Worm (Caenorhabditis elegans) whole organism, late embryonic: ENCODE data around the gene hrde-1.

Experiments
- C08G9.2 ChIP-seq: sonication (generic microtip); optimal IDR thresholded peaks from 2 replicates; lab custom pipeline; 2016; ENCODE audit warnings: mild to moderate bottlenecking, missing genetic modification characterization, moderate library complexity, missing compliant biosample characterization
- C38D4.7 ChIP-seq: fragments of 200-800 bp; sonication (Bioruptor generic); optimal IDR thresholded peaks from 2 replicates; lab custom pipeline; 2018; ENCODE audit warnings: mild to moderate bottlenecking, missing genetic modification characterization, moderate library complexity, missing compliant biosample characterization
- K09A11.1 ChIP-seq: sonication (generic microtip); optimal IDR thresholded peaks from 2 replicates; lab custom pipeline; 2017; ENCODE audit warnings: antibody characterized with exemption, mild to moderate bottlenecking, missing genetic modification characterization, missing compliant biosample characterization; ENCODE audit not compliant: insufficient read depth
- T23F11.4 ChIP-seq: fragments of 200-800 bp; sonication (Bioruptor generic); optimal IDR thresholded peaks from 2 replicates; lab custom pipeline; 2018; ENCODE audit warnings: mild to moderate bottlenecking, missing genetic modification characterization, missing compliant biosample characterization
- ahr-1 ChIP-seq: sonication (generic microtip); optimal IDR thresholded peaks from 2 replicates; lab custom pipeline; 2016; ENCODE audit warnings: missing genetic modification characterization, missing compliant biosample characterization
- ceh-14 ChIP-seq: sonication (generic microtip); optimal IDR thresholded peaks from 2 replicates; lab custom pipeline; 2016; ENCODE audit warnings: missing genotype, missing genetic modification characterization, missing compliant biosample characterization
- ceh-19 ChIP-seq: fragments of 200-800 bp; sonication (Bioruptor generic); optimal IDR thresholded peaks from 2 replicates; lab custom pipeline; 2018; ENCODE audit warnings: mild to moderate bottlenecking, missing genetic modification characterization, missing compliant biosample characterization
- ceh-2 ChIP-seq: sonication (generic microtip); optimal IDR thresholded peaks from 2 replicates; lab custom pipeline; 2016; ENCODE audit warnings: missing genotype, missing genetic modification characterization, missing compliant biosample characterization
- ceh-31 ChIP-seq: sonication (generic microtip); optimal IDR thresholded peaks from 2 replicates; lab custom pipeline; 2016; ENCODE audit warnings: missing genetic modification characterization, missing compliant biosample characterization
- ceh-45 ChIP-seq: fragments of 200-800 bp; sonication (Bioruptor generic); IDR thresholded peaks from 2 replicates; pipeline ENCODE4 v1.3.6; 2022; ENCODE audit warnings: missing genetic modification reagents, missing genetic modification characterization, missing compliant biosample characterization
- ceh-6 ChIP-seq: fragments of 200-800 bp; sonication (Bioruptor generic); optimal IDR thresholded peaks from 2 replicates; lab custom pipeline; 2018; ENCODE audit warnings: mild to moderate bottlenecking, missing genetic modification characterization, missing compliant biosample characterization
- ceh-9 ChIP-seq: sonication (generic microtip); optimal IDR thresholded peaks from 2 replicates; lab custom pipeline; 2016; ENCODE audit warnings: mild to moderate bottlenecking, missing genetic modification characterization, inconsistent platforms, missing compliant biosample characterization
- dve-1 ChIP-seq: sonication (generic microtip); optimal IDR thresholded peaks from 2 replicates; lab custom pipeline; 2017; ENCODE audit warnings: antibody characterized with exemption, mild to moderate bottlenecking, missing genetic modification characterization, missing compliant biosample characterization
- elt-2 ChIP-seq: sonication (generic microtip); optimal IDR thresholded peaks from 2 replicates; lab custom pipeline; 2016; ENCODE audit warnings: missing genetic modification reagents, missing genetic modification characterization, missing compliant biosample characterization
- elt-4 ChIP-seq: sonication (generic microtip); optimal IDR thresholded peaks from 2 replicates; lab custom pipeline; 2016; ENCODE audit warnings: missing genetic modification characterization, missing compliant biosample characterization
- eyg-1 ChIP-seq: sonication (generic microtip); optimal IDR thresholded peaks from 2 replicates; lab custom pipeline; 2016; ENCODE audit warnings: missing genotype, missing genetic modification characterization, missing compliant biosample characterization
- fax-1 ChIP-seq: sonication (generic microtip); optimal IDR thresholded peaks from 2 replicates; lab custom pipeline; 2016; ENCODE audit warnings: missing genotype, missing genetic modification characterization, missing compliant biosample characterization
- fkh-10 ChIP-seq: fragments of 150-350 bp; optimal IDR thresholded peaks from 2 replicates; lab custom pipeline; 2014; ENCODE audit warnings: missing biosample characterization, missing genetic modification reagents, missing genetic modification characterization
- hlh-13 ChIP-seq: fragments of 200-800 bp; sonication (Bioruptor generic); optimal IDR thresholded peaks from 2 replicates; lab custom pipeline; 2018; ENCODE audit warnings: mild to moderate bottlenecking, missing genetic modification characterization, missing compliant biosample characterization
- hlh-15 ChIP-seq: sonication (generic microtip); optimal IDR thresholded peaks from 2 replicates; lab custom pipeline; 2016; ENCODE audit warnings: missing genetic modification characterization, missing compliant biosample characterization
- hlh-8 ChIP-seq: sonication (generic microtip); optimal IDR thresholded peaks from 2 replicates; lab custom pipeline; 2016; ENCODE audit warnings: missing genotype, missing genetic modification characterization, missing compliant biosample characterization
- mec-3 ChIP-seq: sonication (generic microtip); optimal IDR thresholded peaks from 2 replicates; lab custom pipeline; 2016; ENCODE audit warnings: borderline replicate concordance, missing genetic modification characterization, missing compliant biosample characterization
- nhr-11 ChIP-seq: fragments of 150-350 bp; optimal IDR thresholded peaks from 2 replicates; lab custom pipeline; 2014; ENCODE audit warnings: missing biosample characterization, missing genetic modification characterization
- nhr-232 ChIP-seq: sonication (generic microtip); optimal IDR thresholded peaks from 2 replicates; lab custom pipeline; 2016; ENCODE audit warnings: missing genetic modification characterization, missing compliant biosample characterization
- pat-9 ChIP-seq: fragments of 200-800 bp; sonication (Bioruptor generic); optimal IDR thresholded peaks from 2 replicates; lab custom pipeline; 2018; ENCODE audit warnings: mild to moderate bottlenecking, missing genetic modification characterization, moderate library complexity, missing compliant biosample characterization
- pax-1 ChIP-seq: fragments of 150-350 bp; optimal IDR thresholded peaks from 2 replicates; lab custom pipeline; 2014; ENCODE audit warnings: missing biosample characterization, missing genetic modification characterization
- pha-2 ChIP-seq: sonication (generic microtip); optimal IDR thresholded peaks from 2 replicates; lab custom pipeline; 2017; ENCODE audit warnings: mild to moderate bottlenecking, missing genetic modification characterization, missing compliant biosample characterization
- pros-1 ChIP-seq: fragments of 150-350 bp; optimal IDR thresholded peaks from 2 replicates; lab custom pipeline; 2014; ENCODE audit warnings: missing biosample characterization, missing genetic modification reagents, missing genetic modification characterization
- ref-2 ChIP-seq: sonication (generic microtip); optimal IDR thresholded peaks from 2 replicates; lab custom pipeline; 2016; ENCODE audit warnings: missing genetic modification characterization, missing compliant biosample characterization
- sox-2 ChIP-seq: fragments of 200-800 bp; sonication (Bioruptor generic); IDR thresholded peaks from 2 replicates; pipeline ENCODE4 v1.3.6; 2022; ENCODE audit warnings: missing genetic modification reagents, missing genetic modification characterization, missing compliant biosample characterization
- syd-9 ChIP-seq: sonication (generic microtip); optimal IDR thresholded peaks from 2 replicates; lab custom pipeline; 2016; ENCODE audit warnings: mild to moderate bottlenecking, missing genetic modification characterization, moderate library complexity, missing compliant biosample characterization
- tbx-2 ChIP-seq: sonication (generic microtip); optimal IDR thresholded peaks from 2 replicates; lab custom pipeline; 2016; ENCODE audit warnings: missing genetic modification characterization, missing compliant biosample characterization
- ttx-3 ChIP-seq: sonication (generic microtip); optimal IDR thresholded peaks from 2 replicates; lab custom pipeline; 2016; ENCODE audit warnings: missing genetic modification reagents, missing genetic modification characterization, missing compliant biosample characterization
- unc-3 ChIP-seq, 2 experiments: fragments of 200-800 bp in 1 of 2; sonication (Bioruptor generic) in 1 of 2; sonication (generic microtip) in 1 of 2; conservative IDR thresholded peaks in 1 of 2; optimal IDR thresholded peaks in 1 of 2; 2 replicates each; pipeline versions ENCODE4 v1.3.6 to Lab custom; 2016 to 2022; ENCODE audit warnings: missing compliant biosample characterization in 2 of 2, missing genetic modification characterization in 2 of 2, missing genetic modification reagents in 1 of 2
- zip-5 ChIP-seq: sonication (generic microtip); optimal IDR thresholded peaks from 2 replicates; lab custom pipeline; 2016; ENCODE audit warnings: missing genetic modification characterization, missing compliant biosample characterization

The hrde-1 gene

ce11 chrIII:4209188-4209587 is 33.2 kb upstream of the hrde-1 start, which contains the start of gene phlp-2:
TSS of gene phlp-2 (plus strand) at chrIII:4209488.
- no peak for TF ChIP-seq tbx-2 (tag; lab: Kevin White, UChicago)
- TF ChIP-seq pat-9 (tag; lab: Kevin White, UChicago) = no peak
- TF ChIP-seq hlh-8 (tag; lab: Kevin White, UChicago) = no peak
- TF ChIP-seq pha-2 (tag; lab: Kevin White, UChicago) = no peak
- TF ChIP-seq ceh-31 (tag; lab: Kevin White, UChicago) = no peak
- TF ChIP-seq ahr-1 (tag; lab: Kevin White, UChicago) = no peak
- TF ChIP-seq ceh-6 (GFP tag; lab: Kevin White, UChicago) = no peak
- TF ChIP-seq C38D4.7 (GFP tag; lab: Kevin White, UChicago) = no peak
- no peak for TF ChIP-seq fkh-10 (GFP tag; lab: Kevin White, UChicago)
- no peak for TF ChIP-seq hlh-15

ce11 chrIII:4208210-4208609 is 32.3 kb upstream of the hrde-1 start:
- TF ChIP-seq sox-2 = no peak
- peak; percentile 45 for TF ChIP-seq ceh-31 (tag; lab: Kevin White, UChicago)
- TF ChIP-seq hlh-8 (tag; lab: Kevin White, UChicago) = no peak

ce11 chrIII:4205751-4206327 is 29.9 kb upstream of the hrde-1 start, which contains the start of gene R74.8:
TSS of gene R74.8 (plus strand) at chrIII:4206277.
- TF ChIP-seq nhr-232 (tag; lab: Kevin White, UChicago) = no peak
- no peak for TF ChIP-seq fax-1
- no peak for TF ChIP-seq ceh-14 (tag; lab: Kevin White, UChicago)
- no peak for TF ChIP-seq elt-4 (tag; lab: Kevin White, UChicago)
- TF ChIP-seq K09A11.1 = no peak
- TF ChIP-seq unc-3 (GFP tag; conservative IDR thresholded peaks at IDR 0.05; lab: Robert Waterston, UW) = no peak
- no peak for TF ChIP-seq unc-3 (tag; optimal IDR thresholded peaks at IDR 0.05; lab: Kevin White, UChicago)
- no peak for TF ChIP-seq nhr-11
- no peak for TF ChIP-seq T23F11.4 (GFP tag; lab: Kevin White, UChicago)
- no peak for TF ChIP-seq C38D4.7 (GFP tag; lab: Kevin White, UChicago)
- no peak for TF ChIP-seq elt-2 (tag; lab: Kevin White, UChicago)
- TF ChIP-seq ceh-19 (GFP tag; lab: Kevin White, UChicago) = no peak
- no peak for TF ChIP-seq ceh-45 (GFP tag; lab: Robert Waterston, UW)
- no peak for TF ChIP-seq pax-1
- no peak for TF ChIP-seq syd-9 (tag; lab: Kevin White, UChicago)
- TF ChIP-seq ref-2 (tag; lab: Kevin White, UChicago) = no peak
- TF ChIP-seq hlh-13 = no peak
- TF ChIP-seq zip-5 (tag; lab: Kevin White, UChicago) = no peak
- TF ChIP-seq, all 69 proteins: peak for 0

ce11 chrIII:4204964-4205363 is 29.0 kb upstream of the hrde-1 start:
- no peak for TF ChIP-seq hlh-13
- TF ChIP-seq C08G9.2 (tag; lab: Kevin White, UChicago) = no peak
- TF ChIP-seq pros-1 (tag; lab: Kevin White, UChicago) = no peak
- TF ChIP-seq T23F11.4 (GFP tag; lab: Kevin White, UChicago) = no peak

- TF ChIP-seq ceh-2 (tag; lab: Kevin White, UChicago) (no peak), ceh-9 (tag; lab: Kevin White, UChicago) (no peak), pat-9 (tag; lab: Kevin White, UChicago) (no peak), ttx-3 (tag; lab: Kevin White, UChicago) (no peak), dve-1 (no peak), eyg-1 (tag; lab: Kevin White, UChicago) (no peak), mec-3 (tag; lab: Kevin White, UChicago) (no peak)
Measured at ce11 chrIII:4204072-4204471, 28.1 kb upstream of the hrde-1 start, which contains the start of the genes pelo-1 and R74.7. TSS of gene pelo-1 (minus strand) at chrIII:4204222. TSS of gene R74.7 (plus strand) at chrIII:4204429.
